Fruit fly (Drosophila melanogaster): ENCODE results near the gene Son.

The Son gene

DNA sequence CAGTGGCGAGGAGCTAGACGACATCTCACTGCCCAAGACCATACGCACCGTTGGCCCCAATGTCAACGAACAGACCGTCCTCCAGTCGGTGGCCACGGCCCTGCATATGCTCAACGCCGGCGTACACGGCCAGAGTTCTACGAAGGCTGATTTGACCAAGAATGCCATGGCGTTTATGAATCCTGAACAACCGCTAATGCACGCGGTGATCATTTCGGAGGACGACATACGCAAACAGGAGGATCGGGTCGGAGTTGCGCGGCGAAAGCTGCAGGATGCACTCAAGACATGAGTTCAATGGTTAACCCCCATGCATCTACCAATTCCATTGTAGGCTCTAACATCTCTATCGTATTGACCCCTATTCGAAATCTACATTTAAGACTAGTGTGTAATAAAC lies 16.7 kb upstream of the Son start:
- TF ChIP-seq CG32264 (GFP tag; optimal IDR thresholded peaks at IDR 0.05) (no peak), CG9705 (GFP tag; optimal IDR thresholded peaks at IDR 0.05) (no peak), lola (GFP tag; optimal IDR thresholded peaks at IDR 0.05) (no peak), Abd-B (GFP tag; optimal IDR thresholded peaks at IDR 0.05) (no peak), Hr78 (GFP tag; optimal IDR thresholded peaks at IDR 0.05) (no peak), woc (GFP tag; optimal IDR thresholded peaks at IDR 0.05) (no peak), rgr (GFP tag; optimal IDR thresholded peaks at IDR 0.05) (no peak), N (GFP tag; optimal IDR thresholded peaks at IDR 0.05) (no peak)

DNA sequence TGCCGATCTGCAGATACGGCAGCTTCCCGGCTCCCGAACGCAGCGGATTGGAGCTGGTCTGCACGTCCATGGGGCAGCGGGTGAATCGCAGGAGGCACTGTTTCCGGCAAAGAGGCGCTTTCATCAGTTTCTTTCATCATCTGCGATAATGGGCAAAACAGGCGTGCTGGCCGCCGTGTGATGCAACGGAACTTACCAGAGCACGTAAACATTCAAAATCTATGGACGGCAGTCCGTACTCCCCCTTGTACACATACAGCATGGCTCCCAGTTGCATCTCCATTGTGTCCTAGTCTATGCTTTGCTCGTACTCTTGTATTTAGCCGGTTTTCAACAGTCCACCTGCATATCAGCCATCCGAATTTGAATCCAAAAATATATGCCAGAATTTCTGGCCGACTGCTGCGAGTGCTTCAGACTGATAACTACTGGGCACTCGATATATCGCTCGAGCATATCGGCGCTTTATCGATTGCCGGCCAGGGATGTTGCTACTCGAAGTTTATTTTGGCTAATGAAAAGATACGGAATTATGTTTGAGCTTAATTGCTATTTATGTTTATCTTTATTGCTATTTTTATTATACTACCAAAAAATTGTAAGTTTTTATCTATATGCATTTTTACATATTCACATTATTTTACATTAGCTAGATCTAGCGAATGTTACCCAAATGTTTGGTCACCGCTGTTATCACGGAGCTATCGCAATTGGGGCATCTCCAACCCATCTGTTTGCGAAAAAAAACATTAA lies 14.4 kb upstream of the Son start, which contains the start of the genes CG9393 and Vps45:
Gene CG9393 (minus strand): TSS at position 434 of the 753 bp plus-strand sequence.
Gene Vps45 (plus strand): TSS at position 685 of the 753 bp plus-strand sequence.
- TF ChIP-seq OdsH (GFP tag; optimal IDR thresholded peaks at IDR 0.05) (peak; percentile 66), CG9705 (GFP tag; optimal IDR thresholded peaks at IDR 0.05) (peak; percentile 46), lola (GFP tag; optimal IDR thresholded peaks at IDR 0.05) (no peak), Vsx2 (GFP tag; optimal IDR thresholded peaks at IDR 0.05; ENCODE audit: partially characterized antibody) (no peak), foxo (GFP tag; optimal IDR thresholded peaks at IDR 0.05) (peak in 1 of 2 experiments; percentile 78), Abd-B (GFP tag; optimal IDR thresholded peaks at IDR 0.05) (no peak), Sp1 (GFP tag; optimal IDR thresholded peaks at IDR 0.05) (peak; percentile 45), psq (GFP tag; optimal IDR thresholded peaks at IDR 0.05) (peak; percentile 57), sage (GFP tag; optimal IDR thresholded peaks at IDR 0.05) (no peak), Rel (GFP tag; optimal IDR thresholded peaks at IDR 0.05) (no peak), Rel (tag; optimal IDR thresholded peaks at IDR 0.05) (peak; percentile 74), ey (GFP tag; optimal IDR thresholded peaks at IDR 0.05) (peak; percentile 65), usp (GFP tag; optimal IDR thresholded peaks at IDR 0.05) (no peak), Hr78 (GFP tag; optimal IDR thresholded peaks at IDR 0.05) (no peak), HLH106 (tag; optimal IDR thresholded peaks at IDR 0.05) (peak; percentile 65), rgr (GFP tag; optimal IDR thresholded peaks at IDR 0.05) (peak; percentile 51), Myc (optimal IDR thresholded peaks at IDR 0.05) (peak; percentile 95), Dif (GFP tag; optimal IDR thresholded peaks at IDR 0.05; ENCODE audit: partially characterized antibody) (no peak), Hr83 (GFP tag; optimal IDR thresholded peaks at IDR 0.05; ENCODE audit: poor library complexity, severe bottlenecking) (peak; percentile 7), fru (GFP tag; optimal IDR thresholded peaks at IDR 0.05) (no peak), brk (GFP tag; optimal IDR thresholded peaks at IDR 0.05) (no peak), h (GFP tag; optimal IDR thresholded peaks at IDR 0.05) (peak; percentile 75), woc (GFP tag; optimal IDR thresholded peaks at IDR 0.05) (peak; percentile 90), GATAd (GFP tag; optimal IDR thresholded peaks at IDR 0.05) (peak; percentile 49), sv (GFP tag; optimal IDR thresholded peaks at IDR 0.05) (peak; percentile 73)

DNA sequence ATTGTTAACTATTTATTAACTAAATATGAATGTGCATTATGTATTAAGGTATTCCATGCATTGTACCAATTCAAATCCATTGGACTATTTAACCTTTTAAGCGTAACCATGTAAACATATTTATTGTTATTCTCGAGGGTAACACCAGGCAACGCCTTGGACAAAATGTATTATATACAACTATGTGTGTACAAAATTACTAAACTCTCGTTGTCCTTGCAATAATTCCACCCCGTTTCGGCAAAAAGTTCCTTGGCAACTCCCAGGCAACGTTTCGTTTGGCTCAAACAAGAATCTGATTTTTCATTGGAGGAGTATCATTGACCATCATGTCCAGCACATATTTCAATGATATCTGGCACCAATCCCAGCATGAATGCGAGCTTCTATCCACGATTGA lies 11.9 kb upstream of the Son start, which contains the start of gene CG16789:
Gene CG16789 (plus strand): TSS at position 301 of the 400 bp plus-strand sequence.
- TF ChIP-seq usp (GFP tag; optimal IDR thresholded peaks at IDR 0.05) (no peak), lola (GFP tag; optimal IDR thresholded peaks at IDR 0.05) (no peak), Mio (GFP tag; optimal IDR thresholded peaks at IDR 0.05) (no peak), OdsH (GFP tag; optimal IDR thresholded peaks at IDR 0.05) (no peak), dsf (GFP tag; optimal IDR thresholded peaks at IDR 0.05; ENCODE audit: borderline replicate concordance) (no peak), Myc (optimal IDR thresholded peaks at IDR 0.05) (no peak), pan (optimal IDR thresholded peaks at IDR 0.05) (no peak), Rel (GFP tag; optimal IDR thresholded peaks at IDR 0.05) (no peak), Rel (tag; optimal IDR thresholded peaks at IDR 0.05) (no peak), N (GFP tag; optimal IDR thresholded peaks at IDR 0.05) (no peak), sage (GFP tag; optimal IDR thresholded peaks at IDR 0.05) (no peak), dmrt93B (GFP tag; optimal IDR thresholded peaks at IDR 0.05) (no peak), foxo (GFP tag; optimal IDR thresholded peaks at IDR 0.05) (no peak), psq (GFP tag; optimal IDR thresholded peaks at IDR 0.05) (no peak), Hr78 (GFP tag; optimal IDR thresholded peaks at IDR 0.05) (no peak), Dfd (GFP tag; optimal IDR thresholded peaks at IDR 0.05) (no peak), br (GFP tag; optimal IDR thresholded peaks at IDR 0.05) (no peak), Hnf4 (GFP tag; optimal IDR thresholded peaks at IDR 0.05) (no peak)

DNA sequence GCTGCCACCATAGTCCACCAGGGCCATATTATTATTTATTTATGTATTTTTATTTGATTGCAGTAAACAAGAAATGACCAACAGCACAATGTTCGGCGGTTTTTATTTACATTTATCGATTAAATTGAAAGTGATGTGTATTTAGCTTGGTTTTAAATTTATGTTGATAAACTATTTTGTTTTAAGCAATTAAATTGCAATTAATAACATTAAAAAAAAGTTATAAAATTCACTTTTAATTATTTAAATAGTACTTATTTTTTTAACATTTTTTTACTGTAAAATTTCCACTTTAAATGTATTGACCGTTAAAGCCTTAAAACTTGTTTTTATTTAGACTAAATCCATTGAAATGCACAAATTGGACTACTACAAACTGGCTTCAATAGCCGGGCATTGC lies 7.7 kb upstream of the Son start, which contains the start of gene CG16790:
Gene CG16790 (minus strand): TSS at position 101 of the 400 bp plus-strand sequence.
- TF ChIP-seq GATAd (GFP tag; optimal IDR thresholded peaks at IDR 0.05) (no peak), Myc (optimal IDR thresholded peaks at IDR 0.05) (peak; percentile 47)
